Worm (Caenorhabditis elegans) whole organism, L2 larva: ENCODE data around the gene tdpo-1.

Experiments
- R02D3.7 ChIP-seq: fragments of 150-350 bp; optimal IDR thresholded peaks from 2 replicates; lab custom pipeline; 2014; ENCODE audit warnings: missing biosample characterization, missing genetic modification characterization
- alr-1 ChIP-seq: fragments of 150-350 bp; optimal IDR thresholded peaks from 2 replicates; lab custom pipeline; 2014; ENCODE audit warnings: missing biosample characterization, missing genetic modification characterization
- ama-1 ChIP-seq: fragments of 150-350 bp; optimal IDR thresholded peaks from 2 replicates; lab custom pipeline; 2018; ENCODE audit warnings: inconsistent platforms
- blmp-1 ChIP-seq: sonication (generic microtip); optimal IDR thresholded peaks from 2 replicates; lab custom pipeline; 2017; ENCODE audit warnings: missing genetic modification characterization, mild to moderate bottlenecking, missing compliant biosample characterization, antibody characterized with exemption, moderate library complexity; ENCODE audit not compliant: insufficient read depth
- egl-27 ChIP-seq: sonication (generic microtip); optimal IDR thresholded peaks from 3 replicates; lab custom pipeline; 2017; ENCODE audit warnings: missing biosample characterization, missing genetic modification reagents, missing genetic modification characterization
- fos-1 ChIP-seq: fragments of 150-350 bp; optimal IDR thresholded peaks from 2 replicates; lab custom pipeline; 2014; ENCODE audit warnings: missing biosample characterization, missing genetic modification characterization
- lin-13 ChIP-seq: fragments of 150-350 bp; optimal IDR thresholded peaks from 2 replicates; lab custom pipeline; 2014; ENCODE audit warnings: missing biosample characterization, missing genetic modification reagents, missing genetic modification characterization
- lsy-2 ChIP-seq, 2 experiments: fragments of 150-350 bp in 1 of 2; sonication (generic microtip) in 1 of 2; optimal IDR thresholded peaks; 2 replicates each; lab custom pipeline; 2014 to 2017; ENCODE audit warnings: missing biosample characterization in 2 of 2, missing genetic modification characterization in 2 of 2
- nhr-11 ChIP-seq: fragments of 150-350 bp; optimal IDR thresholded peaks from 2 replicates; lab custom pipeline; 2014; ENCODE audit warnings: missing biosample characterization, missing genetic modification characterization
- nhr-12 ChIP-seq: fragments of 150-350 bp; optimal IDR thresholded peaks from 2 replicates; lab custom pipeline; 2014; ENCODE audit warnings: missing biosample characterization, missing genetic modification characterization
- nhr-25 ChIP-seq: fragments of 150-350 bp; sonication (generic microtip); optimal IDR thresholded peaks from 3 replicates; lab custom pipeline; 2014; ENCODE audit warnings: missing biosample characterization, missing genetic modification characterization
- nhr-77 ChIP-seq: fragments of 150-350 bp; optimal IDR thresholded peaks from 2 replicates; lab custom pipeline; 2014; ENCODE audit warnings: missing biosample characterization, missing genetic modification characterization
- snpc-4 ChIP-seq: fragments of 150-350 bp; optimal IDR thresholded peaks from 2 replicates; lab custom pipeline; 2014; ENCODE audit warnings: missing biosample characterization, missing genetic modification characterization
- unc-62 ChIP-seq: fragments of 150-350 bp; optimal IDR thresholded peaks from 2 replicates; lab custom pipeline; 2014; ENCODE audit warnings: missing biosample characterization, missing genetic modification reagents, missing genetic modification characterization

ce11 chrIV:2002290-2002689, 42.6 kb downstream of the tdpo-1 start:
- no peak for TF ChIP-seq nhr-77 (tag; lab: Kevin White, UChicago)
- no peak for TF ChIP-seq blmp-1
- TF ChIP-seq ama-1 (lab: Kevin White, UChicago), result no peak
- no peak for TF ChIP-seq nhr-25 (tag; lab: Kevin White, UChicago)
- no peak for TF ChIP-seq unc-62 (GFP tag; lab: Kevin White, UChicago)
- TF ChIP-seq nhr-12 (tag; lab: Kevin White, UChicago), result no peak
- no peak for TF ChIP-seq fos-1
- no peak for TF ChIP-seq alr-1
- TF ChIP-seq R02D3.7 (tag; lab: Kevin White, UChicago), result no peak
- TF ChIP-seq nhr-11, result no peak
- TF ChIP-seq egl-27 (tag; lab: Kevin White, UChicago), result no peak
- no peak for TF ChIP-seq lsy-2 (tag; optimal IDR thresholded peaks at IDR 0.05; lab: Kevin White, UChicago)
- no peak for TF ChIP-seq lin-13
- TF ChIP-seq snpc-4, result no peak
